Worm (Caenorhabditis elegans) whole organism, early embryonic: ENCODE results near the gene T28D9.16.
A peak's percentile ranks its signal among the peaks of the same experiment; 100 is the strongest.

Experiments used
- B0310.2 ChIP-seq: sonication (generic microtip); optimal IDR thresholded peaks from 2 replicates; lab custom pipeline; 2016; ENCODE audit warnings: mild to moderate bottlenecking, missing genetic modification characterization, missing compliant biosample characterization
- F13C5.2 ChIP-seq: sonication (generic microtip); optimal IDR thresholded peaks from 2 replicates; lab custom pipeline; 2017; ENCODE audit warnings: mild to moderate bottlenecking, missing genetic modification characterization, inconsistent platforms, missing compliant biosample characterization
- aly-1 ChIP-seq: sonication (generic microtip); optimal IDR thresholded peaks from 2 replicates; lab custom pipeline; 2016; ENCODE audit warnings: missing genetic modification characterization, missing compliant biosample characterization
- ama-1 ChIP-seq: fragments of 150-350 bp; optimal IDR thresholded peaks from 2 replicates; lab custom pipeline; 2014
- ceh-13 ChIP-seq: fragments of 200-800 bp; sonication (Bioruptor generic); optimal IDR thresholded peaks from 2 replicates; lab custom pipeline; 2018; ENCODE audit warnings: mild to moderate bottlenecking, missing genetic modification characterization, missing compliant biosample characterization
- ceh-36 ChIP-seq: sonication (generic microtip); optimal IDR thresholded peaks from 2 replicates; lab custom pipeline; 2016; ENCODE audit warnings: missing genetic modification characterization, inconsistent platforms, missing compliant biosample characterization
- ets-7 ChIP-seq: sonication (generic microtip); optimal IDR thresholded peaks from 2 replicates; lab custom pipeline; 2016; ENCODE audit warnings: missing genotype, missing genetic modification characterization, missing compliant biosample characterization
- flt-1 ChIP-seq: fragments of 200-800 bp; sonication (Bioruptor generic); IDR thresholded peaks from 2 replicates; pipeline ENCODE4 v1.3.6; 2022; ENCODE audit warnings: missing genetic modification characterization, missing compliant biosample characterization
- hmbx-1 ChIP-seq: sonication (generic microtip); optimal IDR thresholded peaks from 2 replicates; lab custom pipeline; 2016; ENCODE audit warnings: mild to moderate bottlenecking, missing genetic modification characterization, missing compliant biosample characterization
- hmg-4 ChIP-seq: fragments of 200-800 bp; sonication (Bioruptor generic); optimal IDR thresholded peaks from 2 replicates; lab custom pipeline; 2018; ENCODE audit warnings: mild to moderate bottlenecking, missing genetic modification characterization, missing compliant biosample characterization
- hnd-1 ChIP-seq: sonication (generic microtip); optimal IDR thresholded peaks from 2 replicates; lab custom pipeline; 2016; ENCODE audit warnings: missing genetic modification characterization, missing compliant biosample characterization
- pes-1 ChIP-seq: fragments of 200-800 bp; sonication (Bioruptor generic); IDR thresholded peaks from 2 replicates; pipeline ENCODE4 v1.3.6; 2022; ENCODE audit warnings: missing genetic modification reagents, missing genetic modification characterization, missing compliant biosample characterization
- scrt-1 ChIP-seq: fragments of 200-800 bp; sonication (Bioruptor generic); IDR thresholded peaks from 2 replicates; pipeline ENCODE4 v1.3.6; 2022; ENCODE audit warnings: missing genetic modification characterization, missing compliant biosample characterization
- sea-1 ChIP-seq: fragments of 200-800 bp; sonication (Bioruptor generic); conservative IDR thresholded peaks from 2 replicates; pipeline ENCODE4 v1.3.6; 2022; ENCODE audit warnings: missing genetic modification characterization, missing compliant biosample characterization
- tbx-11 ChIP-seq: fragments of 200-800 bp; sonication (Bioruptor generic); IDR thresholded peaks from 2 replicates; pipeline ENCODE4 v1.3.6; 2022; ENCODE audit warnings: missing genetic modification characterization, missing compliant biosample characterization
- tbx-37 ChIP-seq: fragments of 200-800 bp; sonication (Bioruptor generic); conservative IDR thresholded peaks from 2 replicates; pipeline ENCODE4 v1.3.6; 2022; ENCODE audit warnings: missing genetic modification reagents, missing genetic modification characterization, missing compliant biosample characterization
- tra-4 ChIP-seq: sonication (generic microtip); optimal IDR thresholded peaks from 2 replicates; lab custom pipeline; 2017; ENCODE audit warnings: missing genetic modification characterization, missing compliant biosample characterization

The T28D9.16 gene

ce11 chrII:6449656-6450055 lies 25.8 kb upstream of the T28D9.16 start, which contains the start of gene nhr-22:
Gene nhr-22, minus strand, starts transcription at chrII:6449792.
- TF ChIP-seq tra-4, result no peak
- no peak for TF ChIP-seq hnd-1 (tag; lab: Kevin White, UChicago)
- TF ChIP-seq pes-1 (GFP tag; lab: Robert Waterston, UW), result no peak
- no peak for TF ChIP-seq flt-1
- TF ChIP-seq ceh-13 (GFP tag; lab: Kevin White, UChicago), result no peak
- TF ChIP-seq ceh-36, result no peak

DNA sequence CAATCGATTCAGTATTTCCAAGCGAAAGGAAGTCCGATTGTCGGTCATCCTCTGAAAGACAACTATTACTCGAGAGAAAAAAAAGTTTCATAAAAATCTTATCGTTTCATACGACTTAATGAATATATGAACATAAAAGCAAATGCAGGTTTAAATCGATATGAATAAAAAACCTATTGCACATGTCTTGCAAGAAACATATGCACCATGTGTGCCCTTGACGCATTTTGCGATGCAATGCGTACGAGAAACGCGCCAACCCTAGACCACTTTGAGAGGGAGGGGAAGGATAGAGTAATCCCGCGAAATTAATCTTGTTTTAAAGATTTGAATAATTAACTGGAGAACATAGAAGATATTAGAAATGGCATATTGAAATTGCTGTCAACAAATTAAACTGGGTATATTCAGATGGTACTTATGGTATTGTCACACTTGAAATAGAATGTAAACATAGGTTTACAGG lies 22.1 kb upstream of the T28D9.16 start, which contains the start of gene atg-16.2:
Gene atg-16.2 (minus strand): TSS at position 51 of the 466 bp plus-strand sequence.
- no peak for TF ChIP-seq flt-1
- TF ChIP-seq ceh-36, result peak; percentile 11

ce11 chrII:6454671-6455070 lies 20.8 kb upstream of the T28D9.16 start, which contains the start of gene aptf-1:
Gene aptf-1, plus strand, starts transcription at chrII:6454971.
- TF ChIP-seq ceh-13 (GFP tag; lab: Kevin White, UChicago), result no peak
- TF ChIP-seq B0310.2 (tag; lab: Kevin White, UChicago), result no peak
- no peak for TF ChIP-seq hnd-1 (tag; lab: Kevin White, UChicago)
- TF ChIP-seq tra-4, result no peak
- TF ChIP-seq tbx-11, result no peak
- TF ChIP-seq flt-1, result no peak
- TF ChIP-seq tbx-37 (GFP tag; lab: Robert Waterston, UW), result no peak
- no peak for TF ChIP-seq hmg-4
- no peak for TF ChIP-seq F13C5.2 (tag; lab: Kevin White, UChicago)
- TF ChIP-seq scrt-1 (GFP tag; lab: Robert Waterston, UW), result no peak
- no peak for TF ChIP-seq ets-7 (tag; lab: Kevin White, UChicago)
- no peak for TF ChIP-seq aly-1 (tag; lab: Kevin White, UChicago)
- no peak for TF ChIP-seq ceh-36
- TF ChIP-seq pes-1 (GFP tag; lab: Robert Waterston, UW), result no peak

- TF ChIP-seq aly-1 (tag; lab: Kevin White, UChicago) (no peak), hmg-4 (no peak), sea-1 (GFP tag; lab: Robert Waterston, UW) (no peak), tbx-11 (no peak), pes-1 (GFP tag; lab: Robert Waterston, UW) (no peak), ceh-36 (no peak), flt-1 (no peak), hnd-1 (tag; lab: Kevin White, UChicago) (no peak), hmbx-1 (tag; lab: Kevin White, UChicago) (no peak), tbx-37 (GFP tag; lab: Robert Waterston, UW) (no peak), scrt-1 (GFP tag; lab: Robert Waterston, UW) (no peak), F13C5.2 (tag; lab: Kevin White, UChicago) (no peak), ama-1 (lab: Kevin White, UChicago) (no peak), ceh-13 (GFP tag; lab: Kevin White, UChicago) (no peak), B0310.2 (tag; lab: Kevin White, UChicago) (no peak)
These were observed 6.1 kb upstream of the T28D9.16 start for ce11 chrII:6469340-6469739.

- no peak for TF ChIP-seq hmg-4
- no peak for TF ChIP-seq scrt-1 (GFP tag; lab: Robert Waterston, UW)
- no peak for TF ChIP-seq B0310.2 (tag; lab: Kevin White, UChicago)
- TF ChIP-seq pes-1 (GFP tag; lab: Robert Waterston, UW), result no peak
- TF ChIP-seq tbx-37 (GFP tag; lab: Robert Waterston, UW), result no peak
- TF ChIP-seq tra-4, result no peak
- TF ChIP-seq hnd-1 (tag; lab: Kevin White, UChicago), result no peak
- TF ChIP-seq aly-1 (tag; lab: Kevin White, UChicago), result no peak
- TF ChIP-seq sea-1 (GFP tag; lab: Robert Waterston, UW), result no peak
- no peak for TF ChIP-seq hmbx-1 (tag; lab: Kevin White, UChicago)
- TF ChIP-seq F13C5.2 (tag; lab: Kevin White, UChicago), result no peak
- TF ChIP-seq tbx-11, result no peak
- no peak for TF ChIP-seq ceh-36
- TF ChIP-seq ama-1 (lab: Kevin White, UChicago), result no peak
- no peak for TF ChIP-seq flt-1
- TF ChIP-seq ceh-13 (GFP tag; lab: Kevin White, UChicago), result no peak
- no peak for TF ChIP-seq ets-7 (tag; lab: Kevin White, UChicago)
These were observed 4.5 kb upstream of the T28D9.16 start, which contains the start of gene dgk-5 for ce11 chrII:6470985-6471384. Gene dgk-5, minus strand, starts transcription at chrII:6471085.

- TF ChIP-seq tra-4 (no peak), pes-1 (GFP tag; lab: Robert Waterston, UW) (no peak), hmbx-1 (tag; lab: Kevin White, UChicago) (no peak), ceh-13 (GFP tag; lab: Kevin White, UChicago) (no peak), tbx-11 (no peak), F13C5.2 (tag; lab: Kevin White, UChicago) (no peak)
These were observed 1.2 kb downstream of the T28D9.16 start, which contains the start of gene T28D9.4 for ce11 chrII:6476655-6477054. Gene T28D9.4, plus strand, starts transcription at chrII:6476955.

DNA sequence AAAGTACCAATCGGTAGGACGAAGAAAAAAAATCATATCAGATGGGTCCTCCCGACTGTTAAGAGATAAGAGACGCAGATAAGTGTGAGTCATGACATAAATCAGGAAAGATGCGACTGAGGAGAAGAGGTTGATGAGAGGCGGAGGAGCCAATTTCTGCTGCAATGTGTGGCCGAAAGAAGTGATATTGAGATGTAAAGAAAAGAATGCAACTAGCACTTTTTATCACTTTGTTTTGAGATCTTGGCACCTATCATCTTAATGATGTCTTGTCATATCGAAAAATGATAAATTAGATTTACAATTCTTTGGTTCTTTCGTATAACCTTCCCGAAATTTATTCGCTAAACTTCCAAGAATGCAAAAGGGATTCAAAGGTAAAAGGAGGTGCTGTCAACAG lies 6.6 kb downstream of the T28D9.16 start, which contains the start of gene del-10:
Gene del-10 (minus strand): TSS at position 24 of the 400 bp plus-strand sequence.
- TF ChIP-seq sea-1 (GFP tag; lab: Robert Waterston, UW), result no peak
- TF ChIP-seq B0310.2 (tag; lab: Kevin White, UChicago), result no peak
- TF ChIP-seq tbx-37 (GFP tag; lab: Robert Waterston, UW), result no peak
- no peak for TF ChIP-seq hmbx-1 (tag; lab: Kevin White, UChicago)
- TF ChIP-seq ceh-36, result no peak
- no peak for TF ChIP-seq ets-7 (tag; lab: Kevin White, UChicago)
- TF ChIP-seq ceh-13 (GFP tag; lab: Kevin White, UChicago), result no peak

DNA sequence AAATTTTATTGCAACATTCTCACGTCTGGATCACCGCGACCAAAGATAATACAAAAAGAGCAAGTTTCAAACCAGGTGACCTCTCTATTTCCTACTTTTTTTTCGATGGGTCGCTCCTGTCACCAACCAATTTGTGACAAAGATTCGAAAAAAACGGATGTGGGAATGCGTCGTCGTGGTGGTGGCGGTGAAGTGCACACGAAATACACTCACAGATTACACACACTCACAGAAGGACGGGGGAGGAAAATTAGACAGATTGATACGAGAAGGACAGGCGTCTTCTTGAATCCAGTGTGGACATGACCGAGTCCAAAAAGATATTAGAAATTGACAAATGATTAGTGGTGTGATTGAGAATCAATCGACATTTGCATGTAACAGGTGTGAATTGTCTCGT lies 7.3 kb downstream of the T28D9.16 start:
- no peak for TF ChIP-seq F13C5.2 (tag; lab: Kevin White, UChicago)
- no peak for TF ChIP-seq hmbx-1 (tag; lab: Kevin White, UChicago)
